Worm (Caenorhabditis elegans): ENCODE results near the gene del-9.
A peak's percentile ranks its signal among the peaks of the same experiment; 100 is the strongest.

DNA sequence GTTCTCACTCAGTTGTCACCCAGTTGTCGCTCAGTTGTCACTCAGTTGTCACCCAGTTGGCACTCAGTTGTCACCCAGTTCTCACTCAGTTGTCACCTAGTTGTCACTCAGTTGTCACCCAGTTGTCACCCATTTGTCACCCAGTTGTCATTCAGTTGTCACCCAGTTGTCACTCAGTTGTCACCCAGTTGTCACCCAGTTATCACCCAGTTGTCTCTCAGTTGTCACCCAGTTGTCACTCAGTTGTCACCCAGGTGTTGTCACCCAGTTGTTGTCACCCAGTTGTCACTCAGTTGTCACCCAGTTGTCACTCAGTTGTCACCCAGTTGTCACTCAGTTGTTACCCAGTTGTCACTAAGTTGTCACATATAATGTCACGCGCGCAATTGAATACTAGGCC, 14.4 kb upstream of the del-9 start:
- TF ChIP-seq ama-1 (optimal IDR thresholded peaks at IDR 0.05) (no peak), tbx-11 (GFP tag; IDR thresholded peaks at IDR 0.05) (peak; percentile 65), tra-4 (tag; optimal IDR thresholded peaks at IDR 0.05) (no peak), ets-7 (tag; optimal IDR thresholded peaks at IDR 0.05) (no peak), pes-1 (GFP tag; IDR thresholded peaks at IDR 0.05) (no peak), sea-1 (GFP tag; conservative IDR thresholded peaks at IDR 0.05) (peak; percentile 72; the same call in 1 of the 2 replicates), ceh-36 (tag; optimal IDR thresholded peaks at IDR 0.05) (no peak), flt-1 (GFP tag; IDR thresholded peaks at IDR 0.05) (no peak), ceh-13 (GFP tag; optimal IDR thresholded peaks at IDR 0.05) (no peak), scrt-1 (GFP tag; IDR thresholded peaks at IDR 0.05) (0 out of 2 replicates have a peak, but pooled peaks have one; percentile 60), hnd-1 (tag; optimal IDR thresholded peaks at IDR 0.05) (no peak), tbx-37 (GFP tag; conservative IDR thresholded peaks at IDR 0.05) (no peak), F13C5.2 (tag; optimal IDR thresholded peaks at IDR 0.05) (no peak), hmg-4 (GFP tag; optimal IDR thresholded peaks at IDR 0.05) (no peak)

Data from whole organism, early embryonic.